Worm (Caenorhabditis elegans) whole organism, L4 larva: ENCODE results near the gene Y38E10A.8.
A peak's percentile ranks its signal among the peaks of the same experiment; 100 is the strongest.

Experiments
- egl-27 ChIP-seq: sonication (generic microtip); optimal IDR thresholded peaks from 3 replicates; lab custom pipeline; 2017; ENCODE audit warnings: missing biosample characterization, missing genetic modification reagents, missing genetic modification characterization
- lin-39 ChIP-seq: fragments of 150-350 bp; optimal IDR thresholded peaks from 2 replicates; lab custom pipeline; 2014; ENCODE audit warnings: missing biosample characterization, missing genetic modification reagents, missing genetic modification characterization
- nhr-10 ChIP-seq: fragments of 150-350 bp; optimal IDR thresholded peaks from 2 replicates; lab custom pipeline; 2014; ENCODE audit warnings: missing biosample characterization, missing genetic modification characterization
- unc-39 ChIP-seq: sonication (generic microtip); optimal IDR thresholded peaks from 2 replicates; lab custom pipeline; 2017; ENCODE audit warnings: missing biosample characterization, missing genetic modification characterization
- unc-62 ChIP-seq, 3 experiments: fragments of 150-350 bp in 1 of 3; sonication (generic microtip); optimal IDR thresholded peaks in 2 of 3; peaks in 1 of 3; 1 replicate in 1 of 3; 2 replicates in 2 of 3; lab custom pipeline; 2014 to 2017; ENCODE audit warnings: missing biosample characterization in 3 of 3, missing genetic modification characterization in 3 of 3, missing genetic modification reagents in 3 of 3, missing genotype in 1 of 3
- zip-2 ChIP-seq: fragments of 150-350 bp; optimal IDR thresholded peaks from 2 replicates; lab custom pipeline; 2014; ENCODE audit warnings: missing biosample characterization, missing genetic modification characterization

ce11 chrII:12619288-12619687, 12.3 kb downstream of the Y38E10A.8 start, which contains the start of gene nspe-2:
- TF ChIP-seq unc-39 (tag; lab: Kevin White, UChicago) (no peak), lin-39 (no peak), unc-62 (GFP tag; optimal IDR thresholded peaks at IDR 0.05 in 1 of 2; lab: Kevin White, UChicago) (peak in 1 of 2 experiments; percentile 46), unc-62 (tag; optimal IDR thresholded peaks at IDR 0.05; lab: Kevin White, UChicago) (no peak), nhr-10 (tag; lab: Kevin White, UChicago) (no peak), zip-2 (tag; lab: Kevin White, UChicago) (no peak), egl-27 (tag; lab: Kevin White, UChicago) (no peak)
